Fruit fly (Drosophila melanogaster): ENCODE measurements around the gene FoxP.
A peak's percentile ranks its signal among the peaks of the same experiment; 100 is the strongest.

FoxP gene

DNA sequence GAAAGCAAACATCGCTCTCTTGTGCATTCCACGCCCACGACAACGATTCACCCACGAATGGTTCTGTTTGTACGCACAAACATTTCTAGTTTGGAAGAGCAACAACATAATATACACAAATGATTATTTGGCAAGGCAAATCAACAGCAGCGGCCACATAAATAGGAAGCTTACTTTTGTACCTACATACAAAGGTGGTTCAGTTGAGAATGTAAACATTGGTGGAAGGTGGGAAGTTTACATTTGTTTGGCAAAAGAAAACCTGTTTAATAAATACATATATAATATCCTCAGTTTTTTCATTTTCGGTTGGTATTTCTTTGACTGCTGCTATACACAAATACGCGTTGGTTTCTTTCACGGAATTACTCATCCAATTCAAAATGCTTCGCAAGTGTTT is 28.1 kb downstream of the FoxP start (continued):
- peak; percentile 61 for TF ChIP-seq CG7786 (GFP tag; optimal IDR thresholded peaks at IDR 0.05)
- peak; percentile 91 for TF ChIP-seq CG12659 (GFP tag; optimal IDR thresholded peaks at IDR 0.05)
- TF ChIP-seq Meics (GFP tag; optimal IDR thresholded peaks at IDR 0.05): peak; percentile 89
- TF ChIP-seq CG1832 (GFP tag; optimal IDR thresholded peaks at IDR 0.05): no peak
- no peak for TF ChIP-seq fru (optimal IDR thresholded peaks at IDR 0.05)
- TF ChIP-seq gsb-n (tag; optimal IDR thresholded peaks at IDR 0.05): peak; percentile 79
- peak; percentile 92 for TF ChIP-seq NfI (GFP tag; optimal IDR thresholded peaks at IDR 0.05)
- TF ChIP-seq Hmx (GFP tag; optimal IDR thresholded peaks at IDR 0.05): peak; percentile 23
- peak; percentile 46 for TF ChIP-seq btn (GFP tag; optimal IDR thresholded peaks at IDR 0.05)
- TF ChIP-seq CG3065 (GFP tag; optimal IDR thresholded peaks at IDR 0.05): peak; percentile 69
- TF ChIP-seq Dp (GFP tag; optimal IDR thresholded peaks at IDR 0.05): no peak
- TF ChIP-seq cato (GFP tag; optimal IDR thresholded peaks at IDR 0.05; ENCODE audit: borderline replicate concordance): peak; percentile 65
- TF ChIP-seq ERR (GFP tag; optimal IDR thresholded peaks at IDR 0.05): peak; percentile 73
- TF ChIP-seq CG18476 (GFP tag; optimal IDR thresholded peaks at IDR 0.05): peak; percentile 85
- TF ChIP-seq Nf-YB (GFP tag; optimal IDR thresholded peaks at IDR 0.05): peak; percentile 76
- no peak for TF ChIP-seq Dfd (GFP tag; optimal IDR thresholded peaks at IDR 0.05)
- TF ChIP-seq caup (GFP tag; optimal IDR thresholded peaks at IDR 0.05; ENCODE audit: severe bottlenecking): peak; percentile 87
- TF ChIP-seq CG9817 (tag; optimal IDR thresholded peaks at IDR 0.05): peak; percentile 84
- TF ChIP-seq CG4404 (GFP tag; IDR thresholded peaks at IDR 0.05): no peak
- peak; percentile 65 for TF ChIP-seq crc (GFP tag; optimal IDR thresholded peaks at IDR 0.05)
- peak; percentile 88 for TF ChIP-seq fd3F (GFP tag; optimal IDR thresholded peaks at IDR 0.05)
- TF ChIP-seq bigmax (GFP tag; optimal IDR thresholded peaks at IDR 0.05): peak; percentile 57
- no peak for TF ChIP-seq Oaz (GFP tag; IDR thresholded peaks at IDR 0.05)
- TF ChIP-seq CG18262 (tag; optimal IDR thresholded peaks at IDR 0.05): peak; percentile 89
- TF ChIP-seq lola (GFP tag; optimal IDR thresholded peaks at IDR 0.05): peak in 1 of 3 experiments; percentile 77
- TF ChIP-seq CG16813 (GFP tag; IDR thresholded peaks at IDR 0.05; ENCODE audit: partially characterized antibody): no peak
- no peak for TF ChIP-seq dysf (GFP tag; IDR thresholded peaks at IDR 0.05)
- peak; percentile 61 for TF ChIP-seq Spps (tag; optimal IDR thresholded peaks at IDR 0.05)
- no peak for TF ChIP-seq sc (optimal IDR thresholded peaks at IDR 0.05)
- peak; percentile 79 for TF ChIP-seq sc (GFP tag; optimal IDR thresholded peaks at IDR 0.05)
- peak; percentile 70 for TF ChIP-seq en (GFP tag; optimal IDR thresholded peaks at IDR 0.05)
- peak; percentile 93 for TF ChIP-seq CG2678 (tag; optimal IDR thresholded peaks at IDR 0.05)
- TF ChIP-seq CG31388 (GFP tag; optimal IDR thresholded peaks at IDR 0.05): peak; percentile 59
- peak in 1 of 2 experiments; percentile 33 for TF ChIP-seq insv (GFP tag; optimal IDR thresholded peaks at IDR 0.05)
- no peak for TF ChIP-seq CG34224 (GFP tag; IDR thresholded peaks at IDR 0.05; ENCODE audit: partially characterized antibody)
- peak; percentile 62 for TF ChIP-seq Bdp1 (GFP tag; optimal IDR thresholded peaks at IDR 0.05)
- TF ChIP-seq CG17568 (GFP tag; optimal IDR thresholded peaks at IDR 0.05): peak; percentile 93
- peak in 1 of 2 experiments; percentile 86 for TF ChIP-seq tll (GFP tag; optimal IDR thresholded peaks at IDR 0.05)
- TF ChIP-seq kah (GFP tag; optimal IDR thresholded peaks at IDR 0.05): peak; percentile 58
- TF ChIP-seq Xbp1 (GFP tag; optimal IDR thresholded peaks at IDR 0.05): peak; percentile 89
- peak; percentile 84 for TF ChIP-seq HLH54F (GFP tag; optimal IDR thresholded peaks at IDR 0.05)
- TF ChIP-seq B-H2 (GFP tag; optimal IDR thresholded peaks at IDR 0.05): peak; percentile 60
- TF ChIP-seq CG10462 (GFP tag; optimal IDR thresholded peaks at IDR 0.05): peak; percentile 70
- peak; percentile 17 for TF ChIP-seq CG30020 (tag; optimal IDR thresholded peaks at IDR 0.05)
- TF ChIP-seq z (GFP tag; IDR thresholded peaks at IDR 0.05): no peak
- no peak for TF ChIP-seq Trl (optimal IDR thresholded peaks at IDR 0.05)
- peak; percentile 81 for TF ChIP-seq Trl (GFP tag; optimal IDR thresholded peaks at IDR 0.05)
- no peak for TF ChIP-seq Drgx (GFP tag; IDR thresholded peaks at IDR 0.05)
- no peak for TF ChIP-seq chinmo (GFP tag; IDR thresholded peaks at IDR 0.05; ENCODE audit: partially characterized antibody)
- peak in 1 of 2 experiments; percentile 42 for TF ChIP-seq crp (GFP tag; optimal IDR thresholded peaks at IDR 0.05)
